Worm (Caenorhabditis elegans): Measurements from ENCODE around the gene ulp-2.

ce11 chrII:4968863-4969262 lies 9.2 kb upstream of the ulp-2 start, which contains the start of gene shc-2:
- no peak for TF ChIP-seq ces-1 (GFP tag; optimal IDR thresholded peaks at IDR 0.05)
- no peak for TF ChIP-seq sptf-1 (tag; optimal IDR thresholded peaks at IDR 0.05)
- no peak for TF ChIP-seq nhr-76 (tag; optimal IDR thresholded peaks at IDR 0.05)
